Worm (Caenorhabditis elegans): ENCODE data around the gene grd-5.

- TF ChIP-seq Y53G8AR.9 (GFP tag; conservative IDR thresholded peaks at IDR 0.05) = no peak
- TF ChIP-seq ceh-40 (GFP tag; IDR thresholded peaks at IDR 0.05) = no peak
- no peak for TF ChIP-seq nfya-1 (tag; optimal IDR thresholded peaks at IDR 0.05; ENCODE audit: borderline replicate concordance, insufficient read depth)
- no peak for TF ChIP-seq F52B5.7 (tag; optimal IDR thresholded peaks at IDR 0.05)
- TF ChIP-seq F57C9.4 (tag; optimal IDR thresholded peaks at IDR 0.05) = no peak
- TF ChIP-seq unc-62 (GFP tag; optimal IDR thresholded peaks at IDR 0.05) = no peak
- TF ChIP-seq ekl-4 (GFP tag; IDR thresholded peaks at IDR 0.05) = no peak
These were observed 49.7 kb upstream of the grd-5 start for ce11 chrV:8569172-8569571.
